Fruit fly (Drosophila melanogaster) whole organism, larva: Measurements from ENCODE around the gene Nrx-1.

Source experiments
- noc ChIP-seq: fragments of 200-800 bp; sonication (Bioruptor generic); optimal IDR thresholded peaks from 3 replicates; lab custom pipeline; 2019; ENCODE audit warnings: missing biosample characterization, mild to moderate bottlenecking, missing genetic modification characterization, moderate library complexity

The Nrx-1 gene

DNA sequence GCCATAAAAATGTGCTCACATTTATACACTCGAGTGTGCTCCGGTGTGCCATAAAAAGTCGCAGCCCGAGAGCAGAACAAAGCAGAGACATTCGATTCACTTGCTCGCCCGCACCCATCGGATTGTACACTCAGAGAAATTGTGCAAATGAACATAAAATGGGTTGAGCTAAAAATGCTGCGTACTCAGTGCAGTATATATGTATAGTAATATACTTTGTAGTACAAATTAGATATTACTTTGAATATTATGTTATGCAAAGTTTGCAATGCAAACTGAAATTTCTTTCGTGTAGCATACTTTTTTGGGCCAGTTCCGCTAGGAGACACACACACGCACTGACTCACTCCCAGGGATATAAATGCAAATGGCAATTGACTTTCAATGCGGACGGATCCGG lies 35.3 kb downstream of the Nrx-1 start:
- TF ChIP-seq noc (tag; lab: Kevin White, UChicago), result no peak

DNA sequence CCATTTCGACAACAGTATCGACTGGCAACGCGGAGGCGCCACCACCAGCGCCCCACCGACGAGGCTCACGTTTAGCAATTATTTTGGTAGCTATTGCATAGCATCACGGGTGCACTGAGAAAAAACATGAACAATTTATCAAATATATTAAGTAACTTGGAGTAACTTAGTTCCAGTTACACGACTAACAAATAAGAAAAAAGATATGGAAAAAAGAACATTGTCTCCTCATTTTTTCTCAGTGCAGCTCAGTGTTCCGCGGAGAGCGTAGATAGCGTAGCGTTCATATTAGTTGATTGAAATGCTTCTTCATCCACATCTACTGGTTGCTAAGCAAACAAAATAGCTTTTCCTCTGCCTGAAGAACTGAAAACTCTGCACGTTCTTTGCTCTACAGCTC lies 47.1 kb downstream of the Nrx-1 start:
- TF ChIP-seq noc (tag; lab: Kevin White, UChicago), result no peak

DNA sequence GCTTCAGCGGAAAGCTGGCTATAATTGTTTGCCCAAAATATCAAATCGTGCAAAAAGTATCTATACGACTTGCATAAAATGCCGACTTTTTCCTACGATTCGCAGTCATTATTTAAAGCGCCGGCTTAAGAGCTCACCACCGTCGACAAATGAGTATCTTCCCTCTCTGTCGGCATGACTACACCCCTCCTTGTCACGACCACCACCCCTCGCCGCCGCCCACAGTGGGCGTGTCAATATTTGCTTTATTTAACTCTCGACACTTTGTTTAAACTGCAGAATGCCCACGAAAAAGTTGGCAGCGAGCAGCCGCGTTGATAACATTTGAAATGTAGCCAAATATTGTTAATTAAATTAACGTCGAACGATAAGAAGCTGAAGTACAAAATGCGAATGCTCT lies 50.0 kb downstream of the Nrx-1 start:
- peak; percentile 70 for TF ChIP-seq noc (tag; lab: Kevin White, UChicago)

DNA sequence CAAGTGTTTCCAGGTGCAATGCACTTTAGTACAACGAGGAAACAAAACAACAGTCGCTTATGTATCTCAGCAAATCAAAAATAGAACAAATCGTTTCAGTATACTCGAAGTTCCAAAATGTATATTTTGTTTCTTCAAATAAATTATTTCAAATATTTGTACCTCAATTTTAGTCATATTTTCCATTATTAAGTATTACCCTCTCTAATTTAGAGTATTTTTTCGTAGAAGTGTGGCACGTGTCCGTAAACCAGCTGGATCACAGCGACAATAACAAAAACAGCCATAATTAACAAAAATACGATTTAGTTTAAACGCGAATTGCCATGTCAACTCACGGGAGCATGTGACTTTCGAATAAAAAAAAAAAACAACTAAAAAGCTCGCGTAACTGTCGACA lies 50.4 kb downstream of the Nrx-1 start:
- TF ChIP-seq noc (tag; lab: Kevin White, UChicago), result no peak

DNA sequence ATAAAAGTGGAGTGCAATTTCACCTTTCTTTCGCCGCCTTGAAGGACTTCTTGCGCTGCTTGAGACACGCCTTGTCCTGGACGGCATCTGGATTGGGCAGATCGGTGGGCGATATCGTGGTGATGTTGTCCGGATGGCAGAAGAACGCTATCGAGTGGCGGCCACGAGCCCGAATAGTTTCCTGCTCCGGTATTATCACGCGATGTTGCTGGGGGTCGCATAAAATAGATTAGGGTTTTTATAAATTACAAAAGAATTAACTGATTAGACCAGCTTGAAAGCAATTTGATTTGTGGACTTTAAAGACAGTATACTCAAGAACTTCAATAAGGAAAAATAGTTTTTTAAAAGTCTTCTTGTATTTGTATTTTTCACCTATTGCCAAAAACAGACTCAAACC lies 52.2 kb downstream of the Nrx-1 start:
- TF ChIP-seq noc (tag; lab: Kevin White, UChicago), result peak; percentile 33

DNA sequence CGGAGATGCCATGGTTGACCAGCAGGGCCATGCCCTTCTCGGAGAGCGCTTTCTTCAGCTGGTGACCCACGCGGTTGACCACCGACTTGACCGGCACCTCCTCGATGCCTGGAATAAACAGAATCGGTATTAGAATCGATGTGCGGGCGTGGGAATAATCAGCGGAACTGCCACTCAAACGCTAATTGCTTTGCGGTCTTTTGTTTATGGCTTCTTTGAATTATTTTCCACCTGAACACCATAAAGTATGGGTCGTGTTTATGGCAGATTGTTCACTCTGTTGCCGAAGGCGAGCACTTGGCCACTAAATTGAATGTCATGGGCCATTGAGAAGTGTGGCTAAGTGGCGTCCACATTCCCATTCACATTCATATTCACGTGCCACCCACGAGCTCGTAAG lies 53.7 kb downstream of the Nrx-1 start:
- no peak for TF ChIP-seq noc (tag; lab: Kevin White, UChicago)

DNA sequence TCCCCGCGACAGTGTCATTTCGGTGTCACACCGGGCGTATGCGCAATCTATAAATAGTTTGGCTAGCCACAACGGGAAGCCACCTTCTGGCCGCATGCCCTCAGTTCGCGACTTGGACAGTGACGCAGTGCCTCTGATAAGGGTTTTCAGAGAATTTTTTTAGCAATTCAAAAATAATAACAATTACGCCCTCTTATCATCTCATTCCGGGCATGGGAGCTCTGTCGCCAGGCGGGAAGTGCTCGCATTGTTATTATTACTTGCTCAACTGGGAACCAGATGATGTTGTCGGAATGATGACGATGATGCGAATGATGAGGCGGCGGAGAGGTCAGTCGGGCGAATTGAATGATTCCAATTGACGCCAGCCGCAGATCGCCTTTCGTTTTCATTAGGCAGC lies 54.5 kb downstream of the Nrx-1 start:
- peak; percentile 32 for TF ChIP-seq noc (tag; lab: Kevin White, UChicago)

DNA sequence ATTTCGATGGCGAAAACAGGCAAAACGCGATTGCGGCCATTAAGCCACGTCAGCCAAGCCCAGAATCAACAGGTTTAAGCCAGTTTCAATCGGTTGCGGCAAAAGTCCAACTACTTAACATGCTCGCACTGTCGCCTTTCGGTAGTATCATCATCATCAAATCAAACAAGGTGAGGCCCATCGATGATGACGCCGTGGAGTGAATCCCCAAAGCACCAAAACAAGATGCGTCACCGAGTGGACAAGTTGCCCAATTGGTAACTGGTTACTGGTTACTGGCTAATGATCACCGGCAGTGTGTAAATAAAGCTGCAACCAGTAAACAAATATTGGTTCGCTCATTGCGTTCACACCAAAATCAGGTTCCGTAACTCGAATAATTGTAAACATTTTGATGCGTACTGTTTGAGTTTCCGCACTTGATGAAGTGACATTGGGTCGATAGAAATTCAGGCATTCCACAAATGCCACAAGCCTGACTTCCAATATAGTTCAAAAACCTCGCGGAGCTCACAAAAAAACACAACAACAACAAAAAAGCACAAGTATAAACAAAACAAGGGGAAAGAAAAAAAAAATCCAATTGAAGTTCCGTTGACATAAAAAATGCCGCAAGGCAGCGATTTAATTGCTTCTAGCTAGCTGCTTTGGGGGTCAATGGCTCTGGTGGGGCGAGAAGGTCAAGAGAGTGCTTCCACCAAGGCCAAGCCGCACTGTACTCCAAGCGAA lies 56.2 kb downstream of the Nrx-1 start:
- no peak for TF ChIP-seq noc (tag; lab: Kevin White, UChicago)

DNA sequence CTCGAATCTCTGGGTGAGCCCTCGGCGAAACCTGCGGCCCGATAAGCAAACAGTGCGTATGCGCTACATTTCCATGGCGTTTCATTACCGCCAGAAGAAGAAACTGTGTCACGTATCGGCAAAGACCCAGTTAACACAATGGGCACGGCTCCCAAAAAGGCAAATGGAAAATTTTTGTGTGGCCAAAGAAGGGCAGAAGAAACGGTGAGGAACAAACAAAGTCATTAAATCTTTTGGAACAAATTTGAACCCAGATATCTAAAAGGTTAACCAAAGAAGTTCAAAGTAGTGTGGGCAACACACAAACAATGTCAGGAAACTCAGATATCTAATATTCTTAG lies 56.7 kb downstream of the Nrx-1 start:
- no peak for TF ChIP-seq noc (tag; lab: Kevin White, UChicago)

DNA sequence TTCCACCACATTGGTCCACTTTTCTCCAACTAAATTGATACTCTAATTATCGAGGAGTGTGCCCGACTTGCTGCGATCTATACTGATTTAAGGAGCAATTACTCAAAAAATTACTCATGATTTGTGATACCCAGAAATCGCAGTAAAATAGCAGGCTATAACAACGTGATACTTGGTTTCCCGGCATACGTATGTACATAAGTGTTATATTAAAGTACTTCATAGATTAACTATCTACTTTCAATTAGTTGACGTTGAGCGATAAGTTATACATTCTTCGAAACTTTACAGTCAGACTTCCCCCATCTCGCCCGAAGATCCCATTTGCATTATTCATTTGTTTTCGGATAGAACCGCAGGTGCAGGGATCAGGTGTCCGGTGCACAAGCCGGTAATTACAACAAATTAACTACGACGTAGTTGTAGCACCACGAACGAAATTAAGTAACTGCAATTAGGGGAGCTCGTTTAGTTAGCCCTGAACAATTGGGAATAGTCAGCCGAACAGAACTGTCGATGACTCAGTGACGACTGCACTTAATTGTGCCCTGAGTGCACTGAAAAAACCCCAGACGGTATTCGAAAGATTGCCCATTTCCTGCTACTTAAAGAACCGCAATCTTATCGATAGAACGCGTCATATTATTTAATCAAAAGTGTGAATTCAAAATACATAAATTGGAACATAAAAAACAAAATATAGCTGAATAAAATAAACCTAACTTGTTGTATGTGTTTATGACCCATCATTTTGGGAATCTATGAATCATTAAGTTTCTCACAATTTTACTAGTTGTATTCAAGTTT lies 57.4 kb downstream of the Nrx-1 start:
- TF ChIP-seq noc (tag; lab: Kevin White, UChicago), result peak; percentile 33

DNA sequence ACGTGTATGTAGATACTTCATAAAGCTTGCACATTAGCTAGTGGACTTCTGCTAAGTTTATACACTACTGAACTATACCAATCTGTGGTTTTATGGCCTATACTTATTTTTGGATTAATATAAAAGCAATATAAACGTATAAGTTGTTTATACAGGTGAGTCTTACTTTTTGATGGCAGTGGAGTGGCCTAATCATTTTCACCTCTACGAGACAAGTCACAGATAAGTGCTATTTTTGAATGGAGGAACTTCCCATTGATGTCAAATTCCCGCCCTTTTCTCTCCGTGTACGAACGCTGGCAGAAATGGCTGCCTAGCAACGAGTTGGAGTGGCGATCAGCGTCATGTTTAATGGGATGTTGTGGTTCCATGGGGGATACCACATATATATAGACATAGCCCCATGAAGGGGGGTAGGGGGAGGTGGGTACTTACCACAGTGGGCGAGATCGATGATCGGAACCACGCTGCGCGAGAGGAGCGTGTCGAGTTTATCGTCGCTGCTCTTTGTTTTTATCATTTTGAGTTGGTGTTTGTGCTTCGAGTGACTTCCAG lies 58.1 kb downstream of the Nrx-1 start:
- TF ChIP-seq noc (tag; lab: Kevin White, UChicago), result peak; percentile 33

DNA sequence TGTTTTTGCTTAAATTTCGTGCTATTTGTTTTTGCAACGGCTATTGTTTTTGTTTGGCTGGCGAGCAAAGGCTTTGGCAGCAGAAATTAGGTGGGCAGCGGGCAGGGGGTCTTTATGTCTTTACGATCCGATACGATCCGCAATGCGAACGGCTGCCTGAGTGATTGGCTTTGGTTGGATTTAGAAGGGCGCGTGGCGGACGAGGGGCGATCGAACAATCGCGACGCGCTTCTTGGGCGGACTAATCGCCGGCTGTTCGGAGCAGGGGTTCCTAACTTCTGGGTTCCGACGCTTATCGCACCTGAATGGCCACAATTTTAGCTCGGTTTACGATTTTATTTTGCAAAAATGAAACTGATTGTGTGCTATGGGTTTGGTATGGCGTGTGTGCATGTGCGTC lies 58.9 kb downstream of the Nrx-1 start:
- TF ChIP-seq noc (tag; lab: Kevin White, UChicago), result peak; percentile 30

DNA sequence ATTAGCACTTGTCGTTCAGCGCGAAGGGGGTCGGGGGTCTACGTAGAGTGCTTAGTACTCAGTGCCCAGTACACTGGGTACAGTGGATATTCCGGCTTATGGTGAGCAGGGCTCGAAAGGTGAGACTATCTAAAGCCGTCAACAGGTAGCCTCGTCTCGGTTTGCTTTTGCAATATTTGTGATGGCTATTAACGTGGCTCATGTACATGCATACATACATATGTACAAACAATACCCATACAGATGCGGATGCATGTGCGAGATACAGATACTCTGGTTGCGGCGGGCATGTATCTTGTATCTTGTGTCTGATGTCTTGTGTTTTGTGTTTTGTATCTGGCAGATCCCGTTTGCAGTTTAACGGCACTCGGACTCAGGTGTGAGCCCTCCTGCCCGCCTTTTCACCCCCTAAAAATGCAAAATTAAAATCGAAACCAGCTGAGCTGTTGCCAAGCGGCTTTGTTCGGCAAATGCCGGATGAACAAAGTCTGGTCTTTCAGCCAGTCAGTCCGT lies 59.4 kb downstream of the Nrx-1 start:
- no peak for TF ChIP-seq noc (tag; lab: Kevin White, UChicago)

DNA sequence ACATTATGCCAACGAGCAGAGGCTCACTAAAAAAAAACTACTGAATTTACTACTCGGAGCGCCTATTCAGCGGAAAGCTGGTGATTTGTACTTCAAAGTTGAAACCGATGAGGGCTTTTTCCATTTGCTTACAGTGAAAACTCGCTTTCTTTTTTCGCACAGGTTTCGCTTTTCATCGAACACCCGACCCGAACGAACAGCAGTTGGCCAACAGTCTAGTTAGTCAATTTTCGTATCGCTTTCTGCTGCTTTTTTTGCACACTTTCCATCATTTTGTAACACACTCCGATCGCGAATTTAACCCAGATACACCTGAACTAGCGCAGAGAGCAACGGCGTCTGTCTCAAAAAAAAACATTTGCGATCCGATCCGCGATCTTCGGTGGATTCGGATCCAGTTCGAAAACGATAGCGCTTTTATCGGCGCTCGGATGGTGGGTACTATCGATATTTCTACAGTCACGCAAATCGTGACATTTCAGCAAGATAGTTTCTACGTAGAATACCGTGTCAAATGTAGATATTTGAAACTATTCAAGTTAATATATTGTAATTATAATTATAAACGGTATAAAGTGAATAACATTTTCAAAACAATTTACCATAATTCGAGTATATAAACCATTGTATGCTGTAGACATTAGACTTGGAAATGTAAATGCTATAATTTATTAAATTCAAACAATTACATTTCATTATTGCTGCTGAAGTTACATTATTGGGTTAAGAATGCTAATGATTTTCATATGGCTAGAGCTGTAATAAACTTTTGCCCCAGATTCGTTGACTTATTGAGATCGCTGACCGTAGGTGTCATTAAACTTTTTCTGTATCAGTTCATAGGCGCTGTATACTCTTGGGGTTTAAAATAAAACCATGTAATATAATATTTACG lies 60.2 kb downstream of the Nrx-1 start, which contains the start of gene CG5346:
Gene CG5346, minus strand, starts transcription at position 400 of the 895 bp plus-strand sequence.
- TF ChIP-seq noc (tag; lab: Kevin White, UChicago), result no peak

DNA sequence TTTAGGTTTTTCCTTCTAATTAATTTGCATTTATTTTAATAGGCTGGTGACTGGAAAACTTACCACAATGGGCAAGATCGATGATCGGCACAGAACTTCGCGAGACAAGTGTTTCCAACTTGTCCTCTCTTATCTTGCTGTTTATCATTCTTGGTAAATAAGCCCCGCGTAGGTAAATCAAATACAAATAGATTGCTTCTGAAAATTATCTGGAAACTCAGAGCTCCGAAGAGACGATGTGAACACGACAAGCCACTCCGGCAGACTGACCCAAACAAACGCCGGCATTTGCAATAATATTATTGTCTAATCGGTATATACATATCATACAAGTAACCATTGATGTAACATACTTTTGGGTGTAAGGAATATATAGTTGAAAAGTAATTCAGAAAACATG lies 62.0 kb downstream of the Nrx-1 start, which contains the start of gene CG33099:
Gene CG33099, minus strand, starts transcription at position 268 of the 400 bp plus-strand sequence.
- TF ChIP-seq noc (tag; lab: Kevin White, UChicago), result peak; percentile 65
